Worm (Caenorhabditis elegans) whole organism, late embryonic: ENCODE results near the gene F07E5.9.

Source experiments
- ahr-1 ChIP-seq: sonication (generic microtip); optimal IDR thresholded peaks from 2 replicates; lab custom pipeline; 2016; ENCODE audit warnings: missing genetic modification characterization, missing compliant biosample characterization
- ceh-19 ChIP-seq: fragments of 200-800 bp; sonication (Bioruptor generic); optimal IDR thresholded peaks from 2 replicates; lab custom pipeline; 2018; ENCODE audit warnings: mild to moderate bottlenecking, missing genetic modification characterization, missing compliant biosample characterization
- ceh-2 ChIP-seq: sonication (generic microtip); optimal IDR thresholded peaks from 2 replicates; lab custom pipeline; 2016; ENCODE audit warnings: missing genotype, missing genetic modification characterization, missing compliant biosample characterization
- ceh-9 ChIP-seq: sonication (generic microtip); optimal IDR thresholded peaks from 2 replicates; lab custom pipeline; 2016; ENCODE audit warnings: mild to moderate bottlenecking, missing genetic modification characterization, inconsistent platforms, missing compliant biosample characterization
- eyg-1 ChIP-seq: sonication (generic microtip); optimal IDR thresholded peaks from 2 replicates; lab custom pipeline; 2016; ENCODE audit warnings: missing genotype, missing genetic modification characterization, missing compliant biosample characterization
- hlh-8 ChIP-seq: sonication (generic microtip); optimal IDR thresholded peaks from 2 replicates; lab custom pipeline; 2016; ENCODE audit warnings: missing genotype, missing genetic modification characterization, missing compliant biosample characterization
- lim-6 ChIP-seq: sonication (generic microtip); optimal IDR thresholded peaks from 2 replicates; lab custom pipeline; 2016; ENCODE audit warnings: missing genetic modification characterization, missing compliant biosample characterization
- npax-4 ChIP-seq: sonication (generic microtip); optimal IDR thresholded peaks from 2 replicates; lab custom pipeline; 2016; ENCODE audit warnings: missing genetic modification characterization, missing compliant biosample characterization
- pha-4 ChIP-seq: fragments of 150-350 bp; optimal IDR thresholded peaks from 2 replicates; lab custom pipeline; 2018; ENCODE audit warnings: missing biosample characterization, missing genetic modification reagents, missing genetic modification characterization
- pros-1 ChIP-seq: fragments of 150-350 bp; optimal IDR thresholded peaks from 2 replicates; lab custom pipeline; 2014; ENCODE audit warnings: missing biosample characterization, missing genetic modification reagents, missing genetic modification characterization
- sox-4 ChIP-seq: sonication (generic microtip); optimal IDR thresholded peaks from 2 replicates; lab custom pipeline; 2017; ENCODE audit warnings: mild to moderate bottlenecking, missing genetic modification characterization, inconsistent platforms, missing compliant biosample characterization
- unc-55 ChIP-seq: sonication (generic microtip); optimal IDR thresholded peaks from 2 replicates; lab custom pipeline; 2017; ENCODE audit warnings: missing biosample characterization, missing genetic modification reagents, missing genetic modification characterization
- zip-5 ChIP-seq: sonication (generic microtip); optimal IDR thresholded peaks from 2 replicates; lab custom pipeline; 2016; ENCODE audit warnings: missing genetic modification characterization, missing compliant biosample characterization

Gene F07E5.9

DNA sequence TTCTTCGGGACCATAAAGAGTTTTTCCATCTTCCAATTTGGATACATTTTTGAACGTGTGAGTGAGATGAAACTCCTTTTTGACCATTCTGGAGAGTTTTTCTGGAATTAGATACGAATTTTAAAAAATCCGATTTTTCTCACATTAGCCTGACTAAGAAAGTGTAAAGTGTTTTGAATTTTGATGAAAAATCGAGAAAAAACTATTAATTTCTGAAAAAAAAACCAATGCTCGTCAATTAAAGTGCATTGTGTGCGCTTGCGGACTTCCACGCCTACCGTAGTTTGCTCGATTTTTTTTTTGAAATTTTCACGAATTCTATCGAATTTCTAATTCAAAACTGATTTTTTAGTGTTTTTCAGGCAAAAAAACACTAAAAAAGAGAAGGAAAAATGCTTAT, 51.6 kb downstream of the F07E5.9 start, which contains the start of gene bath-1:
TSS of gene bath-1 (minus strand) at position 101 of the 400 bp plus-strand sequence.
- TF ChIP-seq zip-5 (tag; lab: Kevin White, UChicago) = no peak
- TF ChIP-seq ceh-9 (tag; lab: Kevin White, UChicago) = no peak
- TF ChIP-seq lim-6 = no peak
- no peak for TF ChIP-seq npax-4 (tag; lab: Kevin White, UChicago)
- no peak for TF ChIP-seq ceh-19
- TF ChIP-seq, all 69 proteins: peak for 0

- TF ChIP-seq ahr-1 (tag; lab: Kevin White, UChicago) (no peak), eyg-1 (tag; lab: Kevin White, UChicago) (no peak), unc-55 (GFP tag; lab: Kevin White, UChicago) (no peak), lim-6 (no peak), ceh-2 (tag; lab: Kevin White, UChicago) (no peak), hlh-8 (tag; lab: Kevin White, UChicago) (no peak), sox-4 (tag; lab: Kevin White, UChicago) (no peak), pros-1 (tag; lab: Kevin White, UChicago) (no peak), pha-4 (tag; lab: Kevin White, UChicago) (no peak)
- TF ChIP-seq, all 69 proteins: peak for 0
Observed at ce11 chrII:2026525-2026924, 53.8 kb downstream of the F07E5.9 start, which contains the start of gene bath-21. TSS of gene bath-21 (minus strand) at chrII:2026625.
